Worm (Caenorhabditis elegans): ENCODE data around the gene hrg-1.

The hrg-1 gene

DNA sequence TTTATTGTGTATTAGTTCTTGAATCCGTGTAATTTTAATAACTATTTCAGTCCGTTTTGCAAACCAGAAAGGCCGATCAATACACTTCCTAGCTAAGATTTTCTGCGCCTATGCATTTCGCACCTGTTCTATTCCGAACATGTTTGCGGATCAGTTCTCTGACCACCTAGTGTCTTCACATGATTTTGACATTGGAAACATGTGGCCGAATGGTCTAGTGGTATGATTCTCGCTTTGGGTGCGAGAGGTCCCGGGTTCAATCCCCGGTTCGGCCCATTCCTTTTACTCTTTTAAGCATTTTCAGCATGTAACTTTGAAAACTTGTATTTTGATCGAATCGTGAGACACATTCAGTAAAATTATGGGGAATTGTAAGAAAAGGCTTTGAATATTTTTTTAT lies 46.7 kb downstream of the hrg-1 start (continued):
- TF ChIP-seq mcd-1 (GFP tag; IDR thresholded peaks at IDR 0.05) (0 out of 2 replicates have a peak, but pooled peaks have one; percentile 18), F52B5.7 (tag; optimal IDR thresholded peaks at IDR 0.05) (peak; percentile 33), sdz-38 (tag; optimal IDR thresholded peaks at IDR 0.05) (no peak), F33H1.4 (GFP tag; IDR thresholded peaks at IDR 0.05) (no peak), lin-35 (GFP tag; optimal IDR thresholded peaks at IDR 0.05) (no peak), T26A5.8 (tag; optimal IDR thresholded peaks at IDR 0.05) (no peak), snpc-1.3 (tag; optimal IDR thresholded peaks at IDR 0.05; ENCODE audit: insufficient read depth) (peak; percentile 33), gei-17 (GFP tag; optimal IDR thresholded peaks at IDR 0.05) (no peak), attf-5 (GFP tag; optimal IDR thresholded peaks at IDR 0.05) (no peak), ztf-22 (GFP tag; optimal IDR thresholded peaks at IDR 0.05) (no peak), Y95B8A.8 (GFP tag; IDR thresholded peaks at IDR 0.05) (no peak), fkh-3 (tag; optimal IDR thresholded peaks at IDR 0.05) (no peak), nhr-27 (tag; optimal IDR thresholded peaks at IDR 0.05) (no peak), ceh-40 (GFP tag; IDR thresholded peaks at IDR 0.05) (peak; percentile 73; the same call in 1 of the 2 replicates), efl-1 (GFP tag; optimal IDR thresholded peaks at IDR 0.05) (no peak), let-526 (GFP tag; IDR thresholded peaks at IDR 0.05) (no peak), snpc-3.4 (tag; optimal IDR thresholded peaks at IDR 0.05) (peak; percentile 70), rpc-1 (optimal IDR thresholded peaks at IDR 0.05) (peak; percentile 74), rpc-1 (tag; optimal IDR thresholded peaks at IDR 0.05) (peak; percentile 77), F22D6.2 (tag; optimal IDR thresholded peaks at IDR 0.05) (no peak), K11D2.4 (GFP tag; IDR thresholded peaks at IDR 0.05) (peak; percentile 69; the same call in 1 of the 2 replicates), nhr-90 (tag; optimal IDR thresholded peaks at IDR 0.05) (no peak), aptf-2 (GFP tag; conservative IDR thresholded peaks at IDR 0.05) (no peak), ekl-4 (GFP tag; IDR thresholded peaks at IDR 0.05) (no peak), nfya-1 (tag; optimal IDR thresholded peaks at IDR 0.05; ENCODE audit: borderline replicate concordance, insufficient read depth) (no peak), lsy-27 (tag; optimal IDR thresholded peaks at IDR 0.05; ENCODE audit: borderline replicate concordance, insufficient read depth) (no peak), egl-18 (GFP tag; IDR thresholded peaks at IDR 0.05) (no peak), ets-4 (GFP tag; optimal IDR thresholded peaks at IDR 0.05) (no peak), nhr-179 (tag; optimal IDR thresholded peaks at IDR 0.05) (no peak), mel-28 (tag; optimal IDR thresholded peaks at IDR 0.05; ENCODE audit: borderline replicate concordance) (no peak), F37B4.10 (GFP tag; IDR thresholded peaks at IDR 0.05) (0 out of 2 replicates have a peak, but pooled peaks have one; percentile 70), ztf-6 (GFP tag; IDR thresholded peaks at IDR 0.05) (0 out of 2 replicates have a peak, but pooled peaks have one; percentile 29), Y56A3A.18 (GFP tag; IDR thresholded peaks at IDR 0.05) (peak; percentile 64; the same call in 1 of the 2 replicates)

DNA sequence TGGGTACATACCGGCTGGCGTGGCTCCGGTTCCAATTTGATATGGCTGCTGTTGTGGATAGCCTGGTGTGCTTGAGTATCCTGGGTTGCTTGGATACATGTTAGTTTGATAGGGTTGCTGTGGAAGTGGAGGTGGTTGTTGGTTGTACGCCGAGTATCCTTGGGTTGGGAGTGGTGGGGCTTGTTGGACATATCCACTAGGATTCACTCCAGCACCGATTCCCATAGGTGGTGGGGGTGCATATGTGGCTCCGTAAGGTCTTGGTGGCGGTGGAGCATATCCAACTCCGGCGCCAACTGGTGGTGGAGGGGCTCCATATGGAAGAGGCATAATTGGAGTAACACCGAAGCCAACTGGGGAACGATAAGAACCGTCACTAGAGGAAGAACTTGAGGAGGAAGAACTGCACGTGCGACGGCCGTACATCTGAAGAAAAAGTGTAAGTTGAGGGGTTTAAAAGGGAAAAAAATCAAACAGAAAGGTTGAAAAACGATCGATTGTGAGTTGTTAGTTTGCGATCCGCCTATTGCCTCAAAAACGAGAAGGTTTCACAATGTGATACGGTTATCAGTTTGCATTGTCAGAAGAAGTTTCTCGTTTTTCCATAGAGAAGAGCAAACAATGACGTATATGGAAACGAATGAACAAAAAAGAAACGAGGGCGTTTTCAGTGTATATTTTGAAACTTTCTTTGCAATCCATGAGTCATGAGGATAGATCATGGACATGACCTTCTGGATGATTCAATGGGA lies 47.6 kb downstream of the hrg-1 start, which contains the start of gene C16B8.3:
C16B8.3 (minus strand) TSS at position 426 of the 752 bp plus-strand sequence.
- TF ChIP-seq pbrm-1 (GFP tag; IDR thresholded peaks at IDR 0.05) = 0 out of 2 replicates have a peak, but pooled peaks have one; percentile 9
- no peak for TF ChIP-seq nhr-27 (tag; optimal IDR thresholded peaks at IDR 0.05)
- no peak for TF ChIP-seq Y53F4B.3 (GFP tag; IDR thresholded peaks at IDR 0.05)
- TF ChIP-seq Y56A3A.18 (GFP tag; IDR thresholded peaks at IDR 0.05) = 0 out of 2 replicates have a peak, but pooled peaks have one; percentile 14
- 0 out of 2 replicates have a peak, but pooled peaks have one; percentile 19 for TF ChIP-seq lin-26 (GFP tag; IDR thresholded peaks at IDR 0.05)
- TF ChIP-seq madf-3 (GFP tag; IDR thresholded peaks at IDR 0.05) = 0 out of 2 replicates have a peak, but pooled peaks have one; percentile 48
- peak; percentile 62 for TF ChIP-seq F23B12.7 (tag; optimal IDR thresholded peaks at IDR 0.05; ENCODE audit: insufficient read depth)
- peak; percentile 69 for TF ChIP-seq nhr-80 (tag; optimal IDR thresholded peaks at IDR 0.05)
- peak in 1 of 2 experiments; percentile 32 for TF ChIP-seq let-607 (tag; optimal IDR thresholded peaks at IDR 0.05)
- TF ChIP-seq zfh-2 (GFP tag; conservative IDR thresholded peaks at IDR 0.05) = peak; percentile 58
- no peak for TF ChIP-seq hsf-1 (GFP tag; IDR thresholded peaks at IDR 0.05)
- TF ChIP-seq C06A6.2 (GFP tag; conservative IDR thresholded peaks at IDR 0.05) = no peak
- peak; percentile 6 for TF ChIP-seq repo-1 (tag; optimal IDR thresholded peaks at IDR 0.05)
- TF ChIP-seq Y53G8AR.9 (GFP tag; conservative IDR thresholded peaks at IDR 0.05) = 0 out of 2 replicates have a peak, but pooled peaks have one; percentile 45
- TF ChIP-seq ekl-4 (GFP tag; IDR thresholded peaks at IDR 0.05) = 0 out of 2 replicates have a peak, but pooled peaks have one; percentile 44
- no peak for TF ChIP-seq cebp-1 (GFP tag; IDR thresholded peaks at IDR 0.05)
- peak; percentile 57 for TF ChIP-seq cebp-1 (tag; optimal IDR thresholded peaks at IDR 0.05)
